Fruit fly (Drosophila melanogaster): Measurements from ENCODE around the gene CG17928.
A peak's percentile ranks its signal among the peaks of the same experiment; 100 is the strongest.

CG17928 gene

dm6 chr2L:16787548-16787947 lies 3.8 kb upstream of the CG17928 start (continued):
- 0 out of 3 replicates have a peak, but pooled peaks have one; percentile 15 for TF ChIP-seq CG11695 (GFP tag; IDR thresholded peaks at IDR 0.05)
- 0 out of 2 replicates have a peak, but pooled peaks have one; percentile 7 for TF ChIP-seq Rfx (GFP tag; IDR thresholded peaks at IDR 0.05)
- 0 out of 3 replicates have a peak, but pooled peaks have one; percentile 19 for TF ChIP-seq knrl (GFP tag; IDR thresholded peaks at IDR 0.05; ENCODE audit: partially characterized antibody)
- no peak for TF ChIP-seq sim (GFP tag; IDR thresholded peaks at IDR 0.05)
- no peak for TF ChIP-seq CG8359 (GFP tag; optimal IDR thresholded peaks at IDR 0.05; ENCODE audit: borderline replicate concordance)
- TF ChIP-seq h (optimal IDR thresholded peaks at IDR 0.05): no peak
- TF ChIP-seq CG8290 (GFP tag; optimal IDR thresholded peaks at IDR 0.05): peak; percentile 85
- TF ChIP-seq CG8290 (tag; optimal IDR thresholded peaks at IDR 0.05): peak in 1 of 2 experiments; percentile 38
- 0 out of 2 replicates have a peak, but pooled peaks have one; percentile 9 for TF ChIP-seq slbo (GFP tag; IDR thresholded peaks at IDR 0.05)
- no peak for TF ChIP-seq Scr (GFP tag; IDR thresholded peaks at IDR 0.05; ENCODE audit: partially characterized antibody)
- TF ChIP-seq croc (GFP tag; conservative IDR thresholded peaks at IDR 0.05): no peak
- TF ChIP-seq CG31388 (GFP tag; optimal IDR thresholded peaks at IDR 0.05): no peak
- TF ChIP-seq ci (GFP tag; IDR thresholded peaks at IDR 0.05): 0 out of 3 replicates have a peak, but pooled peaks have one; percentile 19
- TF ChIP-seq CG14050 (GFP tag; IDR thresholded peaks at IDR 0.05): no peak
- no peak for TF ChIP-seq CG30020 (tag; optimal IDR thresholded peaks at IDR 0.05)
- TF ChIP-seq hb (GFP tag; IDR thresholded peaks at IDR 0.05; ENCODE audit: partially characterized antibody): no peak
- TF ChIP-seq ATbp (GFP tag; optimal IDR thresholded peaks at IDR 0.05): no peak
- TF ChIP-seq Med (GFP tag): peak; percentile 10
- no peak for TF ChIP-seq vnd (GFP tag; IDR thresholded peaks at IDR 0.05; ENCODE audit: partially characterized antibody)
- peak; percentile 98 for TF ChIP-seq p53 (GFP tag; optimal IDR thresholded peaks at IDR 0.05)
- TF ChIP-seq CG10321 (GFP tag; IDR thresholded peaks at IDR 0.05): peak; percentile 77
- peak; percentile 85 for TF ChIP-seq stwl (tag; optimal IDR thresholded peaks at IDR 0.05)
- no peak for TF ChIP-seq CG30431 (GFP tag; optimal IDR thresholded peaks at IDR 0.05)
- TF ChIP-seq ken (GFP tag; IDR thresholded peaks at IDR 0.05): no peak
- TF ChIP-seq nerfin-1 (tag; optimal IDR thresholded peaks at IDR 0.05): no peak
- TF ChIP-seq Hr78 (GFP tag; optimal IDR thresholded peaks at IDR 0.05): no peak
- TF ChIP-seq CTCF (GFP tag; optimal IDR thresholded peaks at IDR 0.05): no peak
- TF ChIP-seq Lhr (GFP tag; optimal IDR thresholded peaks at IDR 0.05): no peak

DNA sequence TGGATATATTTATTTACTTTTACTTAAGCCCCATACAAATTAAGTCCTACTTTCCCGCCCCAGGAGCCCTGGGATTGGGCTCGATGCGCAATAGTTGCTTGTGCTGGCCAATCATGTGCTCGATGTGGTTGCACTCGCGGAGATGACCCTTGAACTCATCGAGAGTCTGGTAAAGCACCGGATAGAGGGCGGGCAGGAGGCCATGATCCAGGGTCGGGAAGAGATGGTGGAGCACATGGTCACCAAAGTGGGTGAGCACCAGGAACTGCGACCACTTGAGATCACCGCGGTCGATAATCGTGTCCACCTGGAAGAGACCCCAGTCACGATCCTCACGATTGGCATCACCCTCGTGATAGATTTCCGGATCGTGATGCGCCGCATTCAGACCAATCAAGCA lies 2.5 kb upstream of the CG17928 start:
- no peak for TF ChIP-seq al (GFP tag; IDR thresholded peaks at IDR 0.05)
- no peak for TF ChIP-seq ato (GFP tag; IDR thresholded peaks at IDR 0.05; ENCODE audit: partially characterized antibody)
- no peak for TF ChIP-seq vfl (GFP tag; optimal IDR thresholded peaks at IDR 0.05)
- TF ChIP-seq CG10959 (GFP tag; IDR thresholded peaks at IDR 0.05): 0 out of 2 replicates have a peak, but pooled peaks have one; percentile 18
- TF ChIP-seq kah (GFP tag; optimal IDR thresholded peaks at IDR 0.05): no peak
- TF ChIP-seq Rfx (GFP tag; IDR thresholded peaks at IDR 0.05): 0 out of 2 replicates have a peak, but pooled peaks have one; percentile 7
- TF ChIP-seq CG2712 (tag; optimal IDR thresholded peaks at IDR 0.05): no peak
- no peak for TF ChIP-seq CG31365 (tag; optimal IDR thresholded peaks at IDR 0.05)
- TF ChIP-seq CG14014 (GFP tag; IDR thresholded peaks at IDR 0.05): 0 out of 2 replicates have a peak, but pooled peaks have one; percentile 7
- peak in 1 of 2 experiments; percentile 67 for TF ChIP-seq Hr78 (GFP tag; optimal IDR thresholded peaks at IDR 0.05)
- TF ChIP-seq CG12769 (tag; optimal IDR thresholded peaks at IDR 0.05): peak; percentile 82

DNA sequence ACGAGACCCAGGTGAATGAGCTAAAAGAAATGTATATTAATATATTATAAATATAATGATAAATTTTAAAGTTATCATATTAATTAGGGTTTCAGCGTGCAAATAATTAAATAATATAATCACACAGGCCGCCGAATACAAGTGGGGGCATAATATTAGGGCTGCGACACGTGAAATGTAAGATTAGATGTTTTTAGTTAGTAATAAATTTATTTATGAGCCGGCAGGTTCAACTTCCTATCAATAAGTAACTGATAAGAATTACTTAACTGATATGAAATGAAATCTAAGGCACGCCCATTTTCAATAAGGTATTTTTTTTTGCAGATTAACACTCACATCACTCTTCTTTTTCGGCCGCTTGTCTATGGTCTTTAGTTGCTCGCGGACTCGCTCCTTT lies 1.5 kb upstream of the CG17928 start:
- no peak for TF ChIP-seq CG6683 (GFP tag; optimal IDR thresholded peaks at IDR 0.05)
- no peak for TF ChIP-seq pzg (GFP tag; optimal IDR thresholded peaks at IDR 0.05)
- peak; percentile 78 for TF ChIP-seq exex (tag; optimal IDR thresholded peaks at IDR 0.05)
- TF ChIP-seq sug (tag; optimal IDR thresholded peaks at IDR 0.05): peak; percentile 80
- peak; percentile 87 for TF ChIP-seq cwo (GFP tag; optimal IDR thresholded peaks at IDR 0.05)
- TF ChIP-seq onecut (GFP tag; IDR thresholded peaks at IDR 0.05): no peak
- TF ChIP-seq CG7745 (tag; optimal IDR thresholded peaks at IDR 0.05): peak; percentile 26
- TF ChIP-seq mirr (GFP tag; optimal IDR thresholded peaks at IDR 0.05): peak; percentile 68
- TF ChIP-seq sd (tag; optimal IDR thresholded peaks at IDR 0.05): peak; percentile 9
